Worm (Caenorhabditis elegans) whole organism, midembryonic: ENCODE measurements around the gene lron-12.

Experiments
- T22C8.4 ChIP-seq: fragments of 200-800 bp; sonication (Bioruptor generic); IDR thresholded peaks from 2 replicates; pipeline ENCODE4 v1.3.6; 2022; ENCODE audit warnings: missing genetic modification characterization, missing compliant biosample characterization
- cog-1 ChIP-seq: sonication (generic microtip); optimal IDR thresholded peaks from 2 replicates; lab custom pipeline; 2016; ENCODE audit warnings: missing genetic modification characterization, missing compliant biosample characterization
- flt-1 ChIP-seq: fragments of 200-800 bp; sonication (Bioruptor generic); IDR thresholded peaks from 2 replicates; pipeline ENCODE4 v1.3.6; 2022; ENCODE audit warnings: missing genetic modification characterization, missing compliant biosample characterization
- klf-2 ChIP-seq: fragments of 200-800 bp; sonication (Bioruptor generic); conservative IDR thresholded peaks from 2 replicates; pipeline ENCODE4 v1.3.6; 2022; ENCODE audit warnings: missing genetic modification reagents, missing genetic modification characterization, missing compliant biosample characterization
- med-1 ChIP-seq: sonication (generic microtip); optimal IDR thresholded peaks from 2 replicates; lab custom pipeline; 2017; ENCODE audit warnings: missing genetic modification characterization, mild to moderate bottlenecking, missing compliant biosample characterization, antibody characterized with exemption, missing genetic modification reagents; ENCODE audit not compliant: insufficient read depth
- tab-1 ChIP-seq: fragments of 200-800 bp; sonication (Bioruptor generic); IDR thresholded peaks from 2 replicates; pipeline ENCODE4 v1.3.6; 2022; ENCODE audit warnings: missing genetic modification characterization, missing compliant biosample characterization
- ztf-23 ChIP-seq: fragments of 200-800 bp; sonication (Bioruptor generic); IDR thresholded peaks from 2 replicates; pipeline ENCODE4 v1.3.6; 2022; ENCODE audit warnings: missing genetic modification reagents, missing genetic modification characterization, missing compliant biosample characterization

DNA sequence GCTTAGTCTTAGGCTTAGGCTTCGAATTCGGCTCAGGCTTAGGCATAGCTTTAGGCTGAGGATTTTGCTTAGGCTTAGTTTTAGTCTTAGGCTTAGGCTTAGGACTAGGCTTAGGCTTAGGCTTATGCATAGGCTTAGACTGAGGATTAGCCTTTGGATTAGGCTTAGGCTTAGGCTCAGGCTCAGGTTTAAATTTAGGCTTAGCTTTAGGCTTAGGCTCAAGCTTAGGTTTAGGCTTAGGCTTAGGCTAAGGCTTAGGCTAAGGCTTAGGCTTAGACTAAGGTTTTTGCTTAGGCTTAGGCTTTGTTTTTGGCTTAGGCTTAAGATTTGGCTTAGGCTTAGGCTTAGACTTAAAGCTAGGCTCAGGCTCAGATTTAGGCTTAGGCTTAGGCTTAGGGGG is 13.5 kb upstream of the lron-12 start:
- TF ChIP-seq T22C8.4 (GFP tag; lab: Robert Waterston, UW): no peak
- no peak for TF ChIP-seq klf-2 (GFP tag; lab: Robert Waterston, UW)
- TF ChIP-seq cog-1 (tag; lab: Kevin White, UChicago): no peak
- TF ChIP-seq med-1 (GFP tag; lab: Kevin White, UChicago): no peak
- 0 out of 2 replicates have a peak, but pooled peaks have one; percentile 11 for TF ChIP-seq ztf-23 (GFP tag; lab: Robert Waterston, UW)
- 0 out of 2 replicates have a peak, but pooled peaks have one; percentile 9 for TF ChIP-seq flt-1 (GFP tag; lab: Robert Waterston, UW)
- no peak for TF ChIP-seq tab-1
